Worm (Caenorhabditis elegans) whole organism, L4 larva: Measurements from ENCODE around the gene arrd-9.
A peak's percentile ranks its signal among the peaks of the same experiment; 100 is the strongest.

ENCODE experiments used
- Y5F2A.4 ChIP-seq: fragments of 200-800 bp; sonication (Bioruptor generic); optimal IDR thresholded peaks from 2 replicates; lab custom pipeline; 2018; ENCODE audit warnings: mild to moderate bottlenecking, missing genetic modification characterization, missing compliant biosample characterization
- ZK337.2 ChIP-seq: fragments of 200-800 bp; sonication (Bioruptor generic); IDR thresholded peaks from 2 replicates; pipeline ENCODE4 v1.3.6; 2022; ENCODE audit warnings: missing genetic modification reagents, missing genetic modification characterization, missing compliant biosample characterization
- ZK546.5 ChIP-seq, 2 experiments: sonication (generic microtip); optimal IDR thresholded peaks; 2 replicates each; lab custom pipeline; 2017; ENCODE audit warnings: missing biosample characterization in 2 of 2, missing genetic modification characterization in 2 of 2
- attf-4 ChIP-seq: sonication (generic microtip); optimal IDR thresholded peaks from 3 replicates; lab custom pipeline; 2017; ENCODE audit warnings: missing biosample characterization, missing genetic modification characterization
- ceh-32 ChIP-seq: sonication (generic microtip); optimal IDR thresholded peaks from 2 replicates; lab custom pipeline; 2016; ENCODE audit warnings: mild to moderate bottlenecking, missing genetic modification characterization, missing compliant biosample characterization; ENCODE audit not compliant: poor library complexity
- ceh-82 ChIP-seq: sonication (generic microtip); optimal IDR thresholded peaks from 2 replicates; lab custom pipeline; 2017; ENCODE audit warnings: missing biosample characterization, missing genetic modification characterization
- cey-2 ChIP-seq: sonication (generic microtip); optimal IDR thresholded peaks from 3 replicates; lab custom pipeline; 2017; ENCODE audit warnings: missing genetic modification characterization, mild to moderate bottlenecking, missing compliant biosample characterization, antibody characterized with exemption, borderline replicate concordance; ENCODE audit not compliant: insufficient read depth
- daf-12 ChIP-seq: fragments of 150-350 bp; optimal IDR thresholded peaks from 2 replicates; lab custom pipeline; 2014; ENCODE audit warnings: missing biosample characterization, missing genetic modification reagents, missing genetic modification characterization
- daf-16 ChIP-seq, 3 experiments: sonication (generic microtip); optimal IDR thresholded peaks; 2 replicates each; lab custom pipeline; 2016 to 2017; ENCODE audit warnings: missing genetic modification characterization in 3 of 3, missing genetic modification reagents in 3 of 3, mild to moderate bottlenecking in 2 of 3, missing compliant biosample characterization in 2 of 3, missing biosample characterization in 1 of 3, moderate library complexity in 1 of 3
- daf-19 ChIP-seq: fragments of 200-800 bp; sonication (Bioruptor generic); conservative IDR thresholded peaks from 2 replicates; pipeline ENCODE4 v1.3.6; 2022; ENCODE audit warnings: missing genetic modification characterization, missing compliant biosample characterization
- dmd-6 ChIP-seq: fragments of 200-800 bp; sonication (Bioruptor generic); IDR thresholded peaks from 2 replicates; pipeline ENCODE4 v1.3.6; 2022; ENCODE audit warnings: missing genetic modification reagents, missing genetic modification characterization, missing compliant biosample characterization
- dve-1 ChIP-seq: sonication (generic microtip); optimal IDR thresholded peaks from 2 replicates; lab custom pipeline; 2017; ENCODE audit warnings: antibody characterized with exemption, mild to moderate bottlenecking, missing genetic modification characterization, missing compliant biosample characterization; ENCODE audit not compliant: insufficient read depth
- hif-1 ChIP-seq, 2 experiments: sonication (generic microtip); optimal IDR thresholded peaks; 2 replicates each; lab custom pipeline; 2016 to 2017; ENCODE audit warnings: missing compliant biosample characterization in 2 of 2, missing genetic modification characterization in 2 of 2, missing genetic modification reagents in 2 of 2, missing genotype in 2 of 2, mild to moderate bottlenecking in 1 of 2
- hlh-11 ChIP-seq: fragments of 200-800 bp; sonication (Bioruptor generic); optimal IDR thresholded peaks from 2 replicates; lab custom pipeline; 2018; ENCODE audit warnings: mild to moderate bottlenecking, missing genetic modification characterization, missing compliant biosample characterization
- hlh-30 ChIP-seq: sonication (generic microtip); optimal IDR thresholded peaks from 2 replicates; lab custom pipeline; 2017; ENCODE audit warnings: antibody characterized with exemption, mild to moderate bottlenecking, missing genetic modification characterization, missing compliant biosample characterization; ENCODE audit not compliant: insufficient read depth
- lin-13 ChIP-seq: fragments of 150-350 bp; optimal IDR thresholded peaks from 2 replicates; lab custom pipeline; 2014; ENCODE audit warnings: missing biosample characterization, missing genetic modification reagents, missing genetic modification characterization
- mdt-29 ChIP-seq: fragments of 200-800 bp; sonication (Bioruptor generic); IDR thresholded peaks from 2 replicates; pipeline ENCODE4 v1.3.6; 2022; ENCODE audit warnings: missing genetic modification reagents, missing genetic modification characterization, missing compliant biosample characterization
- mxl-2 ChIP-seq: fragments of 200-800 bp; sonication (Bioruptor generic); conservative IDR thresholded peaks from 2 replicates; pipeline ENCODE4 v1.3.6; 2022; ENCODE audit warnings: missing genetic modification reagents, missing genetic modification characterization, missing compliant biosample characterization
- nhr-111 ChIP-seq: fragments of 200-800 bp; sonication (Bioruptor generic); optimal IDR thresholded peaks from 2 replicates; lab custom pipeline; 2018; ENCODE audit warnings: mild to moderate bottlenecking, missing genetic modification characterization, missing compliant biosample characterization
- nhr-28 ChIP-seq: fragments of 150-350 bp; optimal IDR thresholded peaks from 2 replicates; lab custom pipeline; 2014; ENCODE audit warnings: missing biosample characterization, missing genetic modification characterization
- nhr-42 ChIP-seq: fragments of 200-800 bp; sonication (Bioruptor generic); IDR thresholded peaks from 2 replicates; pipeline ENCODE4 v1.3.6; 2022; ENCODE audit warnings: missing genetic modification characterization, missing compliant biosample characterization
- nhr-6 ChIP-seq: fragments of 150-350 bp; optimal IDR thresholded peaks from 2 replicates; lab custom pipeline; 2014; ENCODE audit warnings: missing biosample characterization, missing genetic modification characterization
- nhr-77 ChIP-seq: fragments of 150-350 bp; optimal IDR thresholded peaks from 2 replicates; lab custom pipeline; 2014; ENCODE audit warnings: missing biosample characterization, missing genetic modification characterization
- php-3 ChIP-seq: fragments of 200-800 bp; sonication (Bioruptor generic); IDR thresholded peaks from 2 replicates; pipeline ENCODE4 v1.3.6; 2022; ENCODE audit warnings: missing genetic modification reagents, missing genetic modification characterization, missing compliant biosample characterization
- pqm-1 ChIP-seq: sonication (generic microtip); optimal IDR thresholded peaks from 2 replicates; lab custom pipeline; 2017; ENCODE audit warnings: missing biosample characterization, missing genetic modification characterization
- rbr-2 ChIP-seq: sonication (generic microtip); optimal IDR thresholded peaks from 2 replicates; lab custom pipeline; 2016; ENCODE audit warnings: missing genotype, missing genetic modification characterization, missing compliant biosample characterization
- sdz-12 ChIP-seq: fragments of 200-800 bp; sonication (Bioruptor generic); optimal IDR thresholded peaks from 2 replicates; lab custom pipeline; 2018; ENCODE audit warnings: mild to moderate bottlenecking, missing genetic modification characterization, missing compliant biosample characterization
- set-16 ChIP-seq: fragments of 200-800 bp; sonication (Bioruptor generic); IDR thresholded peaks from 2 replicates; pipeline ENCODE4 v1.3.6; 2022; ENCODE audit warnings: missing genetic modification reagents, missing genetic modification characterization, missing compliant biosample characterization
- unc-130 ChIP-seq: sonication (generic microtip); optimal IDR thresholded peaks from 2 replicates; lab custom pipeline; 2016; ENCODE audit warnings: missing genetic modification reagents, missing genetic modification characterization, missing compliant biosample characterization
- unc-62 ChIP-seq, 3 experiments: fragments of 150-350 bp in 1 of 3; sonication (generic microtip); optimal IDR thresholded peaks in 2 of 3; peaks in 1 of 3; 1 replicate in 1 of 3; 2 replicates in 2 of 3; lab custom pipeline; 2014 to 2017; ENCODE audit warnings: missing biosample characterization in 3 of 3, missing genetic modification characterization in 3 of 3, missing genetic modification reagents in 3 of 3, missing genotype in 1 of 3
- vab-7 ChIP-seq: fragments of 200-800 bp; sonication (Bioruptor generic); IDR thresholded peaks from 2 replicates; pipeline ENCODE4 v1.3.6; 2022; ENCODE audit warnings: missing genetic modification reagents, missing genetic modification characterization, missing compliant biosample characterization
- zip-11 ChIP-seq: fragments of 200-800 bp; sonication (Bioruptor generic); IDR thresholded peaks from 2 replicates; pipeline ENCODE4 v1.3.6; 2022; ENCODE audit warnings: missing genetic modification characterization, missing compliant biosample characterization
- ztf-11 ChIP-seq: fragments of 150-350 bp; optimal IDR thresholded peaks from 2 replicates; lab custom pipeline; 2014; ENCODE audit warnings: missing biosample characterization, missing genetic modification characterization

Gene arrd-9

DNA sequence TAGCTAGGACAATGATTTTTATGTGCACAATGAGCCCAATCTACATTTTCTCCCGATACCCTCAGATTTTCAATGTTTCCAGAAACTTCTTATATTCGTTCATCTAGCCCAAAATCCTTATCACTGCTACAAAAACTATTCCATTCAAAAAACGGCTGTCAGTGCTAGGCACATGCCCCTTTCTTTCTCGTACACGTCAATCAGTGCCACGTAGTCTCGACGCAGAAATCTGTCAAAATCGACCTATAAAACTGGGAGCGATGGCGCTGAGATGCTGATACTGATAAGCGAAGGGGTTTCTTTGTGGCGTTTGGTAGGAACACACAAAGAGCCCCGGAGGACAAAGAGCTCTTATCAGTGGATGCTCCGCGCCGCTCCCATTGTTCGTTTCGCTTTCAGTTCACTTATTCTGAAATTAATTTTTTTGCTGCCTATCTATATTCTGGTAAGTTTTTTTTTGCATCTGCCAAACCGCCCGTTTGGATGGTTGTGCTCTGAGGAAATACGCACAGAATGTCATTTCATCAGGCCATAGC lies 38.2 kb upstream of the arrd-9 start, which contains the start of gene srh-70 (continued):
- TF ChIP-seq nhr-42, result no peak
- no peak for TF ChIP-seq vab-7 (GFP tag; lab: Robert Waterston, UW)
- peak; percentile 90 for TF ChIP-seq hlh-11 (tag; lab: Kevin White, UChicago)
- TF ChIP-seq hif-1 (tag; optimal IDR thresholded peaks at IDR 0.05; lab: Kevin White, UChicago), result peak; percentile 31 to 36
- peak; percentile 55 for TF ChIP-seq hlh-30 (tag; lab: Kevin White, UChicago)
- TF ChIP-seq cey-2, result no peak
- TF ChIP-seq nhr-77 (tag; lab: Kevin White, UChicago), result peak; percentile 86

DNA sequence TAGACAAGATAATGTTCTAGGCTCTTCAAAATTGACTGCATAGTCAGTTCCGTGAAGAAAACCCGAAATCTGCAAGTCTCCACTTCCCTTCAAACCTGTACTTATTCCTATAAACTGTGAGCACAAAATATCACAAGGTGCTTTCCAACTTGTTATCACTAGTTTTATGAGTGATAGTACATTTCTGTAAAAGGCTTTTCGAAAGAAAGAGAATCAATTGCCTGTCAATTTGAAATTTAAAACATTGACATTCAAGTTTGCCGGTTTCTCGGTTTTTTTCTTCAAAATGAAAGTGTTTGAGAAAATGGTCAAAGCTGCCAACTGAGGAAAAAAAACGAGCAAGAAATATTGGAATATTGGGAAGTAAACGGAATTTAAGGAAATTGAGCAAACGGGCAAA lies 37.3 kb upstream of the arrd-9 start:
- TF ChIP-seq php-3 (GFP tag; lab: Robert Waterston, UW) (peak; percentile 38; the same call in 1 of the 2 replicates), zip-11 (GFP tag; lab: Robert Waterston, UW) (no peak), nhr-28 (tag; lab: Kevin White, UChicago) (peak; percentile 4), lin-13 (GFP tag; lab: Kevin White, UChicago) (no peak), dmd-6 (GFP tag; lab: Robert Waterston, UW) (peak; percentile 23; the same call in 1 of the 2 replicates), unc-130 (no peak), dve-1 (tag; lab: Kevin White, UChicago) (peak; percentile 72), nhr-6 (tag; lab: Kevin White, UChicago) (no peak), hlh-11 (tag; lab: Kevin White, UChicago) (peak; percentile 22), daf-16 (GFP tag; optimal IDR thresholded peaks at IDR 0.05; lab: Kevin White, UChicago) (no peak), daf-16 (tag; optimal IDR thresholded peaks at IDR 0.05; lab: Kevin White, UChicago) (peak; percentile 45), mxl-2 (no peak), mdt-29 (GFP tag; lab: Robert Waterston, UW) (0 out of 2 replicates have a peak, but pooled peaks have one; percentile 9), unc-62 (GFP tag; optimal IDR thresholded peaks at IDR 0.05 in 1 of 2; lab: Kevin White, UChicago) (peak in 1 of 2 experiments; percentile 47), unc-62 (tag; optimal IDR thresholded peaks at IDR 0.05; lab: Kevin White, UChicago) (no peak)
- TF ChIP-seq, all 104 proteins: peak for 8

DNA sequence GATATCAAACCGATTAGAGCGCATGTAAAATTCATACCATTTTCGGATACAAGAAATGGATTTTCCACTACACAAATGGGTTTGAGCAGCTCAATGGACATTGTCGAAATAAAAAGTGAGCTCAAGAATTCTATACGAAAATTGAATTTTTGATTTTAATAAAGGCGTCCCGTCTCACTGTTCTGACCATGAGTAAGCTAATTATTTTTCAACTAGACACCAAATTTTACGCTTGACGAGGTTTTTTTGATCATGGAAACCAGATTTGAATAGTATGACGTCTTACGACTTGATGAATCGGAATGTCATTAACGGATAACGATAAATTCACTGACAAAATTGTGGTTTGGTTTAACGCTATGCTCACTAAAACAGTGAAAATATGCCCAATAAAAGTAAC lies 35.6 kb upstream of the arrd-9 start, which contains the start of gene srh-61:
Gene srh-61 (minus strand): TSS at position 101 of the 400 bp plus-strand sequence.
- TF ChIP-seq unc-62 (GFP tag; optimal IDR thresholded peaks at IDR 0.05 in 1 of 2; lab: Kevin White, UChicago), result peak in 1 of 2 experiments; percentile 49
- no peak for TF ChIP-seq unc-62 (tag; optimal IDR thresholded peaks at IDR 0.05; lab: Kevin White, UChicago)
- TF ChIP-seq daf-12 (tag; lab: Kevin White, UChicago), result no peak
- TF ChIP-seq, all 104 proteins: peak for 1

DNA sequence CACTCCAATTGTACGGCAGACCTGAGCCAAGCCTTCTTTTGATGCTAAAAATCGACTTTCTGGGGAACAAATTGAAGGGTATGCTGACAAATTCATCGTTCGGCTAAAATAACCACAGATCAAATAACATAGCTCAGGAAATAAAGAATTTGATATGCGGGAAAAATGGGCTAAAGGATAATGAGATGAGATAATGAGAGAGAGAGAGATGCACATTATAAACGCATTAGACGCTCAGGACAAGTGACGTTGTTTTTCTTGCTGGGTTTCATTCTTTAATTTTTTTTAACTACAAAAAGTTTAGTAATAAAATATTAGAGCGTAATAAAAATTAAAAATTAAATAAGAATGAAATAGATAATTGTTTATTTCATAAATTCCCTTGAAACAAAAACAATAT lies 33.9 kb upstream of the arrd-9 start, which contains the start of gene srh-69:
Gene srh-69 (minus strand): TSS at position 101 of the 400 bp plus-strand sequence.
- TF ChIP-seq ztf-11 (tag; lab: Kevin White, UChicago) (no peak), Y5F2A.4 (GFP tag; lab: Kevin White, UChicago) (no peak), ceh-32 (tag; lab: Kevin White, UChicago) (no peak), daf-19 (no peak), mxl-2 (no peak), set-16 (GFP tag; lab: Robert Waterston, UW) (no peak)
- TF ChIP-seq, all 104 proteins: peak for 0

DNA sequence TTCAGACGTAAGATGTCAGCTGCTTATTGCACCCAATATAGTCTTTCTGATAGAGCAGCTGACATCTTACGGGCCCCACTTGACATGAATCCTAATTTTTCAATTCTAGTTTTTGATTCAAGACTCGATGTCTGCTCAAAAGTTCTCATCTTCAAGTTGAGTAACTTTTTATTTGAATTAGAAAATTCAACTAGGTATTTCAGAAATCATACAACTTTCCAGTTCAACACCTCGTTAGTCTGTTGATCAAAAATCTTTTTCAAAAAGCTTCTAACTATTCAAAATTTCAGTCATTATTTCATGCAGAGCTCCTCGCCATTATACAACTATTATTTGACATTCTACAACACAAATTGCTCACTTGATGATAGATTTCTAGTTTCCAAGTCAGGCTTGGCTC lies 31.2 kb upstream of the arrd-9 start, which contains the start of gene srh-73:
Gene srh-73 (plus strand): TSS at position 301 of the 400 bp plus-strand sequence.
- TF ChIP-seq zip-11 (GFP tag; lab: Robert Waterston, UW) (no peak), ceh-82 (tag; lab: Kevin White, UChicago) (no peak), nhr-6 (tag; lab: Kevin White, UChicago) (no peak), sdz-12 (GFP tag; lab: Kevin White, UChicago) (no peak), php-3 (GFP tag; lab: Robert Waterston, UW) (no peak), attf-4 (tag; lab: Kevin White, UChicago) (no peak), ZK337.2 (GFP tag; lab: Robert Waterston, UW) (no peak), rbr-2 (tag; lab: Kevin White, UChicago) (no peak), pqm-1 (tag; lab: Kevin White, UChicago) (no peak), ZK546.5 (tag; optimal IDR thresholded peaks at IDR 0.05; lab: Kevin White, UChicago) (no peak), nhr-111 (no peak), vab-7 (GFP tag; lab: Robert Waterston, UW) (no peak)
- TF ChIP-seq, all 104 proteins: peak for 0
